Worm (Caenorhabditis elegans) whole organism, L4/young adult: Measurements from ENCODE around the gene C36H8.1.

Experiments
- W03F9.2 ChIP-seq: fragments of 150-350 bp; optimal IDR thresholded peaks from 2 replicates; lab custom pipeline; 2014; ENCODE audit warnings: missing biosample characterization, missing genetic modification characterization
- dao-5 ChIP-seq: sonication (generic microtip); optimal IDR thresholded peaks from 2 replicates; lab custom pipeline; 2016; ENCODE audit warnings: missing genotype, missing genetic modification characterization, moderate library complexity, missing compliant biosample characterization
- him-1 ChIP-seq: sonication (generic microtip); optimal IDR thresholded peaks from 2 replicates; lab custom pipeline; 2016; ENCODE audit warnings: missing genotype, missing genetic modification reagents, missing genetic modification characterization, missing compliant biosample characterization

DNA sequence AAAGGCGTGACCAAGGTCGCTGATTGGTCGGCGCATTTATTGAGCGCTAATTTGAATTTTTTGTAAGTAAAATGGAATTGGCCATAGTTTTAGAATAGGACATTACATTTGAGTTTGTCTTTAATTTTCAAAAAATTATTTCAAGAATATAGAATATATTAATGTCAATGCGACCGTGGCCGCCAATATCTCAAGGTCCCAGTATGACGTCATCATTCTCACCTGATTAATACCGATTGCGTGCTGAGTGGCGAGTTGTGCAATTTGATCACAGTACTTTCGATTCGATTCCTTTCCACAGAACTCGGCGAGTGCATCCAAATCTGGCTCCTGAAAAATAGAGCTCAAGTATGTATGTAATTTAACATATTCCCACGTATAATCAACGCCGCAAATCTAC lies 11.0 kb upstream of the C36H8.1 start:
- TF ChIP-seq dao-5 (tag; lab: Kevin White, UChicago) (no peak), W03F9.2 (tag; lab: Kevin White, UChicago) (no peak), him-1 (tag; lab: Kevin White, UChicago) (no peak)
